Fruit fly (Drosophila melanogaster) whole organism, embryonic: ENCODE measurements around the gene CG13978.

Source experiments
- Antp ChIP-seq: fragments of 200-800 bp; sonication (Bioruptor generic); optimal IDR thresholded peaks from 3 replicates; lab custom pipeline; 2016; ENCODE audit warnings: missing biosample characterization, missing genetic modification characterization
- B-H2 ChIP-seq: fragments of 200-800 bp; sonication (Bioruptor generic); optimal IDR thresholded peaks from 2 replicates; lab custom pipeline; 2018; ENCODE audit warnings: missing biosample characterization, mild to moderate bottlenecking, missing genetic modification characterization
- CG11560 ChIP-seq: fragments of 200-800 bp; sonication (Bioruptor generic); IDR thresholded peaks from 3 replicates; pipeline ENCODE4 v1.3.6; 2022; ENCODE audit warnings: missing biosample characterization, missing genetic modification characterization
- CG11723 ChIP-seq: fragments of 200-800 bp; sonication (Bioruptor generic); optimal IDR thresholded peaks from 2 replicates; lab custom pipeline; 2017; ENCODE audit warnings: missing biosample characterization, mild to moderate bottlenecking, missing genetic modification characterization
- CG12155 ChIP-seq: fragments of 200-800 bp; sonication (Bioruptor generic); optimal IDR thresholded peaks from 3 replicates; lab custom pipeline; 2016; ENCODE audit warnings: missing biosample characterization, missing genetic modification characterization
- CG12219 ChIP-seq: fragments of 200-800 bp; sonication (Bioruptor generic); optimal IDR thresholded peaks from 3 replicates; lab custom pipeline; 2018; ENCODE audit warnings: missing biosample characterization, mild to moderate bottlenecking, missing genetic modification characterization
- CG15011 ChIP-seq: fragments of 200-800 bp; sonication (Bioruptor generic); optimal IDR thresholded peaks from 3 replicates; lab custom pipeline; 2018; ENCODE audit warnings: missing biosample characterization, mild to moderate bottlenecking, missing genetic modification characterization
- CG15073 ChIP-seq: fragments of 200-800 bp; sonication (Bioruptor generic); optimal IDR thresholded peaks from 2 replicates; lab custom pipeline; 2016; ENCODE audit warnings: missing biosample characterization, missing genetic modification characterization
- CG17359 ChIP-seq: fragments of 200-800 bp; sonication (Bioruptor generic); optimal IDR thresholded peaks from 3 replicates; lab custom pipeline; 2018; ENCODE audit warnings: missing biosample characterization, mild to moderate bottlenecking, missing genetic modification characterization, moderate library complexity
- CG1832 ChIP-seq: fragments of 200-800 bp; sonication (Bioruptor generic); optimal IDR thresholded peaks from 2 replicates; lab custom pipeline; 2017; ENCODE audit warnings: missing biosample characterization, mild to moderate bottlenecking, missing genetic modification characterization, inconsistent platforms
- CG3163 ChIP-seq: fragments of 200-800 bp; sonication (Bioruptor generic); optimal IDR thresholded peaks from 3 replicates; lab custom pipeline; 2016; ENCODE audit warnings: missing biosample characterization, missing genetic modification characterization
- CG33557 ChIP-seq: fragments of 200-800 bp; sonication (Bioruptor generic); optimal IDR thresholded peaks from 2 replicates; lab custom pipeline; 2019; ENCODE audit warnings: missing biosample characterization, mild to moderate bottlenecking, missing genetic modification characterization, moderate library complexity
- CG34224 ChIP-seq: fragments of 200-800 bp; sonication (Bioruptor generic); IDR thresholded peaks from 3 replicates; pipeline ENCODE4 v1.3.6; 2022; ENCODE audit warnings: missing biosample characterization, missing genetic modification characterization; ENCODE audit not compliant: partially characterized antibody
- CG3995 ChIP-seq: fragments of 200-800 bp; sonication (Bioruptor generic); optimal IDR thresholded peaks from 3 replicates; lab custom pipeline; 2016; ENCODE audit warnings: missing biosample characterization, missing genetic modification characterization
- CG4404 ChIP-seq: fragments of 200-800 bp; sonication (Bioruptor generic); IDR thresholded peaks from 2 replicates; pipeline ENCODE4 v1.3.6; 2022; ENCODE audit warnings: missing biosample characterization, missing genetic modification characterization
- CG4424 ChIP-seq: fragments of 200-800 bp; sonication (Bioruptor generic); optimal IDR thresholded peaks from 3 replicates; lab custom pipeline; 2016; ENCODE audit warnings: missing biosample characterization, missing genetic modification characterization
- CG4617 ChIP-seq: fragments of 200-800 bp; sonication (Bioruptor generic); optimal IDR thresholded peaks from 3 replicates; lab custom pipeline; 2016; ENCODE audit warnings: missing biosample characterization, missing genetic modification characterization, borderline replicate concordance
- CG4820 ChIP-seq: fragments of 200-800 bp; sonication (Bioruptor generic); optimal IDR thresholded peaks from 3 replicates; lab custom pipeline; 2016; ENCODE audit warnings: missing biosample characterization, missing genetic modification characterization
- CG6689 ChIP-seq: fragments of 200-800 bp; sonication (Bioruptor generic); IDR thresholded peaks from 2 replicates; pipeline ENCODE4 v1.3.6; 2022; ENCODE audit warnings: missing biosample characterization, missing genetic modification characterization
- CG6813 ChIP-seq: fragments of 200-800 bp; sonication (Bioruptor generic); optimal IDR thresholded peaks from 2 replicates; lab custom pipeline; 2017; ENCODE audit warnings: missing biosample characterization, missing genetic modification characterization, mild to moderate bottlenecking, moderate library complexity, missing genetic modification reagents
- CG6854 ChIP-seq: fragments of 200-800 bp; sonication (Bioruptor generic); optimal IDR thresholded peaks from 3 replicates; lab custom pipeline; 2017; ENCODE audit warnings: missing biosample characterization, mild to moderate bottlenecking, missing genetic modification characterization
- CG7372 ChIP-seq: fragments of 200-800 bp; sonication (Bioruptor generic); IDR thresholded peaks from 2 replicates; pipeline ENCODE4 v1.3.6; 2022; ENCODE audit warnings: missing biosample characterization, missing genetic modification characterization
- CG7556 ChIP-seq: fragments of 200-800 bp; sonication (Bioruptor generic); optimal IDR thresholded peaks from 2 replicates; lab custom pipeline; 2017; ENCODE audit warnings: missing biosample characterization, mild to moderate bottlenecking, missing genetic modification characterization
- CG8359 ChIP-seq: fragments of 200-800 bp; sonication (Bioruptor generic); optimal IDR thresholded peaks from 2 replicates; lab custom pipeline; 2017; ENCODE audit warnings: missing biosample characterization, mild to moderate bottlenecking, missing genetic modification characterization, borderline replicate concordance
- CrebB ChIP-seq: fragments of 200-800 bp; sonication (Bioruptor generic); optimal IDR thresholded peaks from 3 replicates; lab custom pipeline; 2018; ENCODE audit warnings: missing biosample characterization, mild to moderate bottlenecking, missing genetic modification characterization
- Deaf1 ChIP-seq: fragments of 200-800 bp; optimal IDR thresholded peaks from 3 replicates; lab custom pipeline; 2019; ENCODE audit warnings: missing biosample characterization, mild to moderate bottlenecking, missing genetic modification characterization, moderate library complexity
- Dp ChIP-seq: fragments of 200-800 bp; sonication (Bioruptor generic); optimal IDR thresholded peaks from 2 replicates; lab custom pipeline; 2018; ENCODE audit warnings: missing biosample characterization, mild to moderate bottlenecking, missing genetic modification characterization, moderate library complexity
- Drgx ChIP-seq: fragments of 200-800 bp; sonication (Bioruptor generic); IDR thresholded peaks from 2 replicates; pipeline ENCODE4 v1.3.6; 2022; ENCODE audit warnings: missing biosample characterization, missing genetic modification characterization
- Ets65A ChIP-seq: fragments of 200-800 bp; sonication (Bioruptor generic); peaks from one replicate; lab custom pipeline; 2016; ENCODE audit warnings: missing biosample characterization, missing genetic modification characterization
- Fer1 ChIP-seq: fragments of 200-800 bp; sonication (Bioruptor generic); optimal IDR thresholded peaks from 2 replicates; lab custom pipeline; 2017; ENCODE audit warnings: missing biosample characterization, mild to moderate bottlenecking, missing genetic modification characterization
- Hmr ChIP-seq: fragments of 200-800 bp; sonication (Bioruptor generic); optimal IDR thresholded peaks from 3 replicates; lab custom pipeline; 2017; ENCODE audit warnings: mild to moderate bottlenecking, missing biosample characterization, missing genetic modification reagents, missing genetic modification characterization
- NFAT ChIP-seq: fragments of 200-800 bp; sonication (Bioruptor generic); IDR thresholded peaks from 2 replicates; pipeline ENCODE4 v1.3.6; 2022; ENCODE audit warnings: missing biosample characterization, missing genetic modification characterization
- PHDP ChIP-seq: fragments of 200-800 bp; sonication (Bioruptor generic); optimal IDR thresholded peaks from 3 replicates; lab custom pipeline; 2018; ENCODE audit warnings: missing biosample characterization, mild to moderate bottlenecking, missing genetic modification characterization, moderate library complexity
- Ptx1 ChIP-seq: fragments of 200-800 bp; sonication (Bioruptor generic); IDR thresholded peaks from 2 replicates; pipeline ENCODE4 v1.3.6; 2022; ENCODE audit warnings: missing biosample characterization, missing genetic modification characterization
- Ssrp ChIP-seq: fragments of 200-800 bp; sonication (Bioruptor generic); optimal IDR thresholded peaks from 2 replicates; lab custom pipeline; 2018; ENCODE audit warnings: missing biosample characterization, mild to moderate bottlenecking, missing genetic modification characterization, moderate library complexity
- Stat92E ChIP-seq, 3 experiments: fragments of >200 bp in 2 of 3; fragments of 200-800 bp in 1 of 3; sonication (Bioruptor generic) in 1 of 3; optimal IDR thresholded peaks; 2 replicates each; lab custom pipeline; 2017 to 2019; ENCODE audit warnings: missing biosample characterization in 3 of 3, missing genetic modification characterization in 3 of 3, mild to moderate bottlenecking in 1 of 3, moderate library complexity in 1 of 3
- Taf1 ChIP-seq: fragments of 200-800 bp; sonication (Bioruptor generic); IDR thresholded peaks from 2 replicates; pipeline ENCODE4 v1.3.6; 2022; ENCODE audit warnings: missing biosample characterization, missing genetic modification characterization
- Vsx1 ChIP-seq: fragments of 200-800 bp; sonication (Bioruptor generic); optimal IDR thresholded peaks from 2 replicates; lab custom pipeline; 2017; ENCODE audit warnings: missing biosample characterization, mild to moderate bottlenecking, missing genetic modification characterization, missing genetic modification reagents
- ac ChIP-seq: fragments of 200-800 bp; sonication (Bioruptor generic); optimal IDR thresholded peaks from 3 replicates; lab custom pipeline; 2017; ENCODE audit warnings: missing biosample characterization, mild to moderate bottlenecking, missing genetic modification characterization
- amos ChIP-seq: fragments of 200-800 bp; sonication (Bioruptor generic); IDR thresholded peaks from 2 replicates; pipeline ENCODE4 v1.3.6; 2022; ENCODE audit warnings: missing biosample characterization, missing genetic modification characterization; ENCODE audit not compliant: partially characterized antibody
- ara ChIP-seq: fragments of 200-800 bp; sonication (Bioruptor generic); IDR thresholded peaks from 2 replicates; pipeline ENCODE4 v1.3.6; 2022; ENCODE audit warnings: missing biosample characterization, missing genetic modification characterization
- dan ChIP-seq: fragments of 200-800 bp; sonication (Bioruptor generic); IDR thresholded peaks from 2 replicates; pipeline ENCODE4 v1.3.6; 2022; ENCODE audit warnings: missing biosample characterization, missing genetic modification characterization
- gfzf ChIP-seq: fragments of 200-800 bp; sonication (Bioruptor generic); optimal IDR thresholded peaks from 2 replicates; lab custom pipeline; 2016; ENCODE audit warnings: missing biosample characterization, mild to moderate bottlenecking, missing genetic modification characterization, moderate library complexity
- gsb ChIP-seq: fragments of 200-800 bp; sonication (Bioruptor generic); IDR thresholded peaks from 2 replicates; pipeline ENCODE4 v1.3.6; 2022; ENCODE audit warnings: missing biosample characterization, missing genetic modification characterization
- run ChIP-seq: fragments of 200-800 bp; sonication (Bioruptor generic); optimal IDR thresholded peaks from 3 replicates; lab custom pipeline; 2018; ENCODE audit warnings: missing biosample characterization, mild to moderate bottlenecking, missing genetic modification characterization
- salm ChIP-seq: fragments of 200-800 bp; sonication (Bioruptor generic); optimal IDR thresholded peaks from 2 replicates; lab custom pipeline; 2018; ENCODE audit warnings: missing biosample characterization, mild to moderate bottlenecking, missing genetic modification characterization
- slp2 ChIP-seq: fragments of 200-800 bp; sonication (Bioruptor generic); optimal IDR thresholded peaks from 2 replicates; lab custom pipeline; 2016; ENCODE audit warnings: missing biosample characterization, missing genetic modification characterization
- sr ChIP-seq: fragments of 200-800 bp; sonication (Bioruptor generic); IDR thresholded peaks from 3 replicates; pipeline ENCODE4 v1.3.6; 2022; ENCODE audit warnings: missing biosample characterization, missing genetic modification characterization
- tin ChIP-seq: fragments of 200-800 bp; sonication (Bioruptor generic); optimal IDR thresholded peaks from 3 replicates; lab custom pipeline; 2016; ENCODE audit warnings: missing biosample characterization, missing genetic modification characterization
- trh ChIP-seq: fragments of 200-800 bp; sonication (Bioruptor generic); optimal IDR thresholded peaks from 2 replicates; lab custom pipeline; 2016; ENCODE audit warnings: missing biosample characterization, missing genetic modification characterization
- tx ChIP-seq: fragments of 200-800 bp; sonication (Bioruptor generic); optimal IDR thresholded peaks from 2 replicates; lab custom pipeline; 2016; ENCODE audit warnings: missing biosample characterization, missing genetic modification characterization
- wek ChIP-seq: fragments of 200-800 bp; sonication (Bioruptor generic); optimal IDR thresholded peaks from 3 replicates; lab custom pipeline; 2018; ENCODE audit warnings: missing biosample characterization, mild to moderate bottlenecking, missing genetic modification characterization, moderate library complexity

Gene CG13978

DNA sequence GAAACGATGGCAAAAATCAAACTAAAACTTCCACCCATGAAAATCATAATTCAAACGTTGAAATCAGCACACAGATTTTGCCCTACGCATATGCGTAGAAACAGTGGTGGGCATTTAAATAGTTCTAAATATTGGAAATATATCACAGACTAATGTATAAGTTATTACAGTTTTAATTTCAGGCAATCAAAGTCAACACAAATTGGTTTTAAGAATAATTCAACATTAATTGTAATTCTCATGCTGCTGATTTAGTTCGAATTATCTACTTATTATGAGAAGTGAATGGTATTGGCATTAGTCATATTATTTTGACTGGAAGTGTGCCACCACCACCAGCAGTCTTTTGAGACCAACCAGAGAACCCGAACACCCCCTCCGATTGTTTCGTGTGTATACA is 37.3 kb upstream of the CG13978 start (continued):
- TF ChIP-seq CG4617 (GFP tag; lab: Kevin White, UChicago) = no peak
- no peak for TF ChIP-seq trh (GFP tag; lab: Kevin White, UChicago)
- no peak for TF ChIP-seq CG3163 (GFP tag; lab: Kevin White, UChicago)
- peak; percentile 20 for TF ChIP-seq Hmr
- TF ChIP-seq CG12219 (GFP tag; lab: Kevin White, UChicago) = peak; percentile 61
- TF ChIP-seq CG7372 (GFP tag; lab: Robert Waterston, UW) = no peak
- TF ChIP-seq CG1832 (GFP tag; lab: Kevin White, UChicago) = no peak
- no peak for TF ChIP-seq Ets65A (GFP tag; lab: Kevin White, UChicago)
- TF ChIP-seq CG17359 (tag; lab: Kevin White, UChicago) = no peak
- TF ChIP-seq Ssrp (tag; lab: Kevin White, UChicago) = peak; percentile 22
- TF ChIP-seq CG4820 (GFP tag; lab: Kevin White, UChicago) = no peak
- no peak for TF ChIP-seq Taf1 (GFP tag; lab: Robert Waterston, UW)
- TF ChIP-seq CrebB (tag; lab: Kevin White, UChicago) = no peak
- no peak for TF ChIP-seq Antp (GFP tag; lab: Kevin White, UChicago)
- TF ChIP-seq Fer1 = peak; percentile 45
- peak; percentile 47 for TF ChIP-seq CG7556 (GFP tag; lab: Kevin White, UChicago)
- no peak for TF ChIP-seq slp2 (GFP tag; lab: Kevin White, UChicago)
- TF ChIP-seq tx (GFP tag; lab: Kevin White, UChicago) = no peak
- peak; percentile 4 for TF ChIP-seq CG4424 (GFP tag; lab: Kevin White, UChicago)
- TF ChIP-seq gfzf (GFP tag; lab: Kevin White, UChicago) = no peak
- TF ChIP-seq CG11560 (tag; lab: Robert Waterston, UW) = no peak
- TF ChIP-seq CG3995 (GFP tag; lab: Kevin White, UChicago) = no peak
- no peak for TF ChIP-seq salm (tag; lab: Kevin White, UChicago)
- TF ChIP-seq Vsx1 = no peak
- TF ChIP-seq CG15073 = no peak
- TF ChIP-seq tin (GFP tag; lab: Kevin White, UChicago) = no peak
- no peak for TF ChIP-seq sr (GFP tag; lab: Robert Waterston, UW)
- TF ChIP-seq amos = no peak
- no peak for TF ChIP-seq Ptx1 (GFP tag; lab: Robert Waterston, UW)
- no peak for TF ChIP-seq ac (GFP tag; lab: Kevin White, UChicago)
- no peak for TF ChIP-seq CG4404
- no peak for TF ChIP-seq NFAT
- TF ChIP-seq CG33557 (GFP tag; lab: Kevin White, UChicago) = no peak
- no peak for TF ChIP-seq dan (GFP tag; lab: Robert Waterston, UW)
- TF ChIP-seq Stat92E (GFP tag; optimal IDR thresholded peaks at IDR 0.05; lab: Kevin White, UChicago) = no peak
- TF ChIP-seq wek (GFP tag; lab: Kevin White, UChicago) = no peak
- TF ChIP-seq PHDP (tag; lab: Kevin White, UChicago) = peak; percentile 56
- no peak for TF ChIP-seq CG6689 (GFP tag; lab: Robert Waterston, UW)
- TF ChIP-seq CG6854 (GFP tag; lab: Kevin White, UChicago) = no peak
- TF ChIP-seq gsb (GFP tag; lab: Robert Waterston, UW) = no peak
- no peak for TF ChIP-seq Drgx (GFP tag; lab: Robert Waterston, UW)
- TF ChIP-seq Dp = no peak
- no peak for TF ChIP-seq B-H2 (GFP tag; lab: Kevin White, UChicago)
- no peak for TF ChIP-seq ara (GFP tag; lab: Robert Waterston, UW)
- no peak for TF ChIP-seq CG12155 (GFP tag; lab: Kevin White, UChicago)
- TF ChIP-seq CG11723 (GFP tag; lab: Kevin White, UChicago) = no peak
- TF ChIP-seq CG34224 (GFP tag; lab: Robert Waterston, UW) = no peak
- no peak for TF ChIP-seq run (tag; lab: Kevin White, UChicago)
- no peak for TF ChIP-seq CG8359 (GFP tag; lab: Kevin White, UChicago)
- no peak for TF ChIP-seq CG15011
- peak; percentile 25 for TF ChIP-seq Deaf1 (tag; lab: Kevin White, UChicago)
- TF ChIP-seq CG6813 = no peak
